Fruit fly (Drosophila melanogaster) whole organism, embryonic: ENCODE results near the gene kat-60L1.

Source experiments
- Ada2b ChIP-seq: fragments of 200-800 bp; sonication (Bioruptor generic); IDR thresholded peaks from 2 replicates; pipeline ENCODE4 v1.3.6; 2022; ENCODE audit warnings: missing biosample characterization, missing genetic modification characterization
- BtbVII ChIP-seq: fragments of 200-800 bp; sonication (Bioruptor generic); optimal IDR thresholded peaks from 3 replicates; lab custom pipeline; 2017; ENCODE audit warnings: missing biosample characterization, mild to moderate bottlenecking, missing genetic modification characterization
- CG1024 ChIP-seq: fragments of 200-800 bp; sonication (Bioruptor generic); IDR thresholded peaks from 2 replicates; pipeline ENCODE4 v1.3.6; 2022; ENCODE audit warnings: missing biosample characterization, missing genetic modification characterization
- CG11456 ChIP-seq: fragments of 200-800 bp; sonication (Bioruptor generic); IDR thresholded peaks from 3 replicates; pipeline ENCODE4 v1.3.6; 2022; ENCODE audit warnings: missing biosample characterization, missing genetic modification characterization
- CG13424 ChIP-seq: fragments of 200-800 bp; sonication (Bioruptor generic); optimal IDR thresholded peaks from 2 replicates; lab custom pipeline; 2019; ENCODE audit warnings: missing biosample characterization, mild to moderate bottlenecking, missing genetic modification characterization, moderate library complexity
- CG14050 ChIP-seq: fragments of 200-800 bp; sonication (Bioruptor generic); IDR thresholded peaks from 3 replicates; pipeline ENCODE4 v1.3.6; 2022; ENCODE audit warnings: missing biosample characterization, missing genetic modification characterization
- CG15269 ChIP-seq: fragments of 200-800 bp; sonication (Bioruptor generic); optimal IDR thresholded peaks from 2 replicates; lab custom pipeline; 2018; ENCODE audit warnings: missing biosample characterization, mild to moderate bottlenecking, missing genetic modification characterization, moderate library complexity
- CG17359 ChIP-seq: fragments of 200-800 bp; sonication (Bioruptor generic); optimal IDR thresholded peaks from 3 replicates; lab custom pipeline; 2018; ENCODE audit warnings: missing biosample characterization, mild to moderate bottlenecking, missing genetic modification characterization, moderate library complexity
- CG18011 ChIP-seq: fragments of 200-800 bp; sonication (Bioruptor generic); optimal IDR thresholded peaks from 2 replicates; lab custom pipeline; 2017; ENCODE audit warnings: missing biosample characterization, missing genetic modification characterization, mild to moderate bottlenecking, moderate library complexity, missing genotype
- CG30020 ChIP-seq: fragments of 200-800 bp; optimal IDR thresholded peaks from 2 replicates; lab custom pipeline; 2019; ENCODE audit warnings: missing biosample characterization, mild to moderate bottlenecking, missing genetic modification characterization, moderate library complexity
- CG32767 ChIP-seq: fragments of 200-800 bp; sonication (Bioruptor generic); IDR thresholded peaks from 2 replicates; pipeline ENCODE4 v1.3.6; 2022; ENCODE audit warnings: missing biosample characterization, missing genetic modification characterization
- CG4360 ChIP-seq: fragments of 200-800 bp; sonication (Bioruptor generic); IDR thresholded peaks from 2 replicates; pipeline ENCODE4 v1.3.6; 2022; ENCODE audit warnings: missing biosample characterization, missing genetic modification characterization
- CG7839 ChIP-seq: fragments of 200-800 bp; sonication (Bioruptor generic); optimal IDR thresholded peaks from 3 replicates; lab custom pipeline; 2018; ENCODE audit warnings: missing biosample characterization, mild to moderate bottlenecking, missing genetic modification characterization, moderate library complexity
- CG8359 ChIP-seq: fragments of 200-800 bp; sonication (Bioruptor generic); optimal IDR thresholded peaks from 2 replicates; lab custom pipeline; 2017; ENCODE audit warnings: missing biosample characterization, mild to moderate bottlenecking, missing genetic modification characterization, borderline replicate concordance
- CG8388 ChIP-seq: fragments of 200-800 bp; sonication (Bioruptor generic); optimal IDR thresholded peaks from 2 replicates; lab custom pipeline; 2019; ENCODE audit warnings: missing biosample characterization, mild to moderate bottlenecking, missing genetic modification characterization, moderate library complexity
- Chrac-16 ChIP-seq: fragments of 200-800 bp; sonication (Bioruptor generic); optimal IDR thresholded peaks from 3 replicates; lab custom pipeline; 2016; ENCODE audit warnings: missing biosample characterization, missing genetic modification characterization
- GATAe ChIP-seq: fragments of 200-800 bp; sonication (Bioruptor generic); conservative IDR thresholded peaks from 2 replicates; pipeline ENCODE4 v1.3.6; 2022; ENCODE audit warnings: missing biosample characterization, missing genetic modification characterization
- Gug ChIP-seq: fragments of 200-800 bp; sonication (Bioruptor generic); IDR thresholded peaks from 4 replicates; pipeline ENCODE4 v1.3.6; 2022; ENCODE audit warnings: missing biosample characterization, missing genetic modification characterization
- Hey ChIP-seq: fragments of 200-800 bp; sonication (Bioruptor generic); optimal IDR thresholded peaks from 3 replicates; lab custom pipeline; 2018; ENCODE audit warnings: missing biosample characterization, mild to moderate bottlenecking, missing genetic modification characterization
- Jarid2 ChIP-seq: fragments of 200-800 bp; sonication (Bioruptor generic); optimal IDR thresholded peaks from 3 replicates; lab custom pipeline; 2017; ENCODE audit warnings: mild to moderate bottlenecking, missing biosample characterization, missing genetic modification reagents, missing genetic modification characterization
- NFAT ChIP-seq: fragments of 200-800 bp; sonication (Bioruptor generic); IDR thresholded peaks from 2 replicates; pipeline ENCODE4 v1.3.6; 2022; ENCODE audit warnings: missing biosample characterization, missing genetic modification characterization
- Nf-YB ChIP-seq: fragments of 200-800 bp; sonication (Bioruptor generic); optimal IDR thresholded peaks from 3 replicates; lab custom pipeline; 2019; ENCODE audit warnings: missing biosample characterization, mild to moderate bottlenecking, missing genetic modification characterization, moderate library complexity
- Scr ChIP-seq: fragments of 200-800 bp; sonication (Bioruptor generic); IDR thresholded peaks from 2 replicates; pipeline ENCODE4 v1.3.6; 2022; ENCODE audit warnings: missing biosample characterization, missing genetic modification characterization; ENCODE audit not compliant: partially characterized antibody
- Taf1 ChIP-seq: fragments of 200-800 bp; sonication (Bioruptor generic); IDR thresholded peaks from 2 replicates; pipeline ENCODE4 v1.3.6; 2022; ENCODE audit warnings: missing biosample characterization, missing genetic modification characterization
- Tbp ChIP-seq: fragments of >200 bp; optimal IDR thresholded peaks from 2 replicates; lab custom pipeline; 2018; ENCODE audit warnings: missing biosample characterization, missing genetic modification characterization
- Usf ChIP-seq: fragments of 200-800 bp; sonication (Bioruptor generic); optimal IDR thresholded peaks from 2 replicates; lab custom pipeline; 2017; ENCODE audit warnings: missing genotype, missing biosample characterization, missing genetic modification characterization
- aop ChIP-seq: fragments of 200-800 bp; sonication (Bioruptor generic); IDR thresholded peaks from 2 replicates; pipeline ENCODE4 v1.3.6; 2022; ENCODE audit warnings: missing biosample characterization, missing genetic modification characterization
- bcd ChIP-seq: fragments of 200-800 bp; sonication (Bioruptor generic); optimal IDR thresholded peaks from 2 replicates; lab custom pipeline; 2017; ENCODE audit warnings: missing biosample characterization, mild to moderate bottlenecking, missing genetic modification characterization
- bowl ChIP-seq: fragments of 200-800 bp; sonication (Bioruptor generic); IDR thresholded peaks from 2 replicates; pipeline ENCODE4 v1.3.6; 2022; ENCODE audit warnings: missing biosample characterization, missing genetic modification characterization
- cato ChIP-seq: fragments of 200-800 bp; sonication (Bioruptor generic); optimal IDR thresholded peaks from 2 replicates; lab custom pipeline; 2016; ENCODE audit warnings: missing biosample characterization, missing genetic modification characterization, borderline replicate concordance
- chn ChIP-seq: fragments of 200-800 bp; sonication (Bioruptor generic); optimal IDR thresholded peaks from 2 replicates; lab custom pipeline; 2016; ENCODE audit warnings: missing biosample characterization, missing genetic modification characterization
- crp ChIP-seq, 2 experiments: fragments of 200-800 bp; sonication (Bioruptor generic); optimal IDR thresholded peaks; 2 replicates in 1 of 2; 3 replicates in 1 of 2; lab custom pipeline; 2017; ENCODE audit warnings: missing biosample characterization in 2 of 2, missing genetic modification characterization in 2 of 2, mild to moderate bottlenecking in 1 of 2, moderate library complexity in 1 of 2
- en ChIP-seq: fragments of 200-800 bp; sonication (Bioruptor generic); optimal IDR thresholded peaks from 2 replicates; lab custom pipeline; 2016; ENCODE audit warnings: missing biosample characterization, missing genetic modification characterization
- fd3F ChIP-seq: fragments of 200-800 bp; sonication (Bioruptor generic); optimal IDR thresholded peaks from 2 replicates; lab custom pipeline; 2018; ENCODE audit warnings: missing biosample characterization, mild to moderate bottlenecking, missing genetic modification characterization, moderate library complexity
- fu2 ChIP-seq: fragments of 200-800 bp; sonication (Bioruptor generic); optimal IDR thresholded peaks from 2 replicates; lab custom pipeline; 2016; ENCODE audit warnings: missing biosample characterization, missing genetic modification characterization
- hbn ChIP-seq: fragments of 200-800 bp; sonication (Bioruptor generic); IDR thresholded peaks from 2 replicates; pipeline ENCODE4 v1.3.6; 2022; ENCODE audit warnings: missing biosample characterization, missing genetic modification characterization; ENCODE audit not compliant: partially characterized antibody
- hth ChIP-seq: fragments of >200 bp; optimal IDR thresholded peaks from 2 replicates; lab custom pipeline; 2017; ENCODE audit warnings: inconsistent platforms
- nom ChIP-seq: fragments of 200-800 bp; sonication (Bioruptor generic); optimal IDR thresholded peaks from 2 replicates; lab custom pipeline; 2017; ENCODE audit warnings: missing biosample characterization, missing genetic modification characterization, mild to moderate bottlenecking, moderate library complexity, missing genetic modification reagents
- odd ChIP-seq: fragments of 200-800 bp; sonication (Bioruptor generic); optimal IDR thresholded peaks from 2 replicates; lab custom pipeline; 2017; ENCODE audit warnings: missing biosample characterization, mild to moderate bottlenecking, missing genetic modification characterization
- onecut ChIP-seq: fragments of 200-800 bp; sonication (Bioruptor generic); IDR thresholded peaks from 2 replicates; pipeline ENCODE4 v1.3.6; 2022; ENCODE audit warnings: missing biosample characterization, missing genetic modification characterization
- pfk ChIP-seq: fragments of 200-800 bp; sonication (Bioruptor generic); optimal IDR thresholded peaks from 2 replicates; lab custom pipeline; 2018; ENCODE audit warnings: missing biosample characterization, mild to moderate bottlenecking, missing genetic modification characterization, moderate library complexity
- scrt ChIP-seq: fragments of 200-800 bp; sonication (Bioruptor generic); optimal IDR thresholded peaks from 2 replicates; lab custom pipeline; 2018; ENCODE audit warnings: missing biosample characterization, mild to moderate bottlenecking, missing genetic modification characterization, moderate library complexity
- so ChIP-seq: fragments of 200-800 bp; sonication (Bioruptor generic); IDR thresholded peaks from 3 replicates; pipeline ENCODE4 v1.3.6; 2022; ENCODE audit warnings: missing biosample characterization, missing genetic modification characterization
- sob ChIP-seq: fragments of 200-800 bp; sonication (Bioruptor generic); IDR thresholded peaks from 2 replicates; pipeline ENCODE4 v1.3.6; 2022; ENCODE audit warnings: missing biosample characterization, missing genetic modification characterization
- sr ChIP-seq: fragments of 200-800 bp; sonication (Bioruptor generic); IDR thresholded peaks from 3 replicates; pipeline ENCODE4 v1.3.6; 2022; ENCODE audit warnings: missing biosample characterization, missing genetic modification characterization
- tin ChIP-seq: fragments of 200-800 bp; sonication (Bioruptor generic); optimal IDR thresholded peaks from 3 replicates; lab custom pipeline; 2016; ENCODE audit warnings: missing biosample characterization, missing genetic modification characterization
- ttk ChIP-seq: fragments of 200-800 bp; sonication (Bioruptor generic); IDR thresholded peaks from 2 replicates; pipeline ENCODE4 v2.1.2; 2022; ENCODE audit warnings: missing biosample characterization, missing genetic modification characterization
- vvl ChIP-seq: fragments of 200-800 bp; sonication (Bioruptor generic); IDR thresholded peaks from 2 replicates; pipeline ENCODE4 v1.3.6; 2022; ENCODE audit warnings: missing biosample characterization, missing genetic modification characterization
- yki ChIP-seq: fragments of >200 bp; optimal IDR thresholded peaks from 3 replicates; lab custom pipeline; 2018

Gene kat-60L1

DNA sequence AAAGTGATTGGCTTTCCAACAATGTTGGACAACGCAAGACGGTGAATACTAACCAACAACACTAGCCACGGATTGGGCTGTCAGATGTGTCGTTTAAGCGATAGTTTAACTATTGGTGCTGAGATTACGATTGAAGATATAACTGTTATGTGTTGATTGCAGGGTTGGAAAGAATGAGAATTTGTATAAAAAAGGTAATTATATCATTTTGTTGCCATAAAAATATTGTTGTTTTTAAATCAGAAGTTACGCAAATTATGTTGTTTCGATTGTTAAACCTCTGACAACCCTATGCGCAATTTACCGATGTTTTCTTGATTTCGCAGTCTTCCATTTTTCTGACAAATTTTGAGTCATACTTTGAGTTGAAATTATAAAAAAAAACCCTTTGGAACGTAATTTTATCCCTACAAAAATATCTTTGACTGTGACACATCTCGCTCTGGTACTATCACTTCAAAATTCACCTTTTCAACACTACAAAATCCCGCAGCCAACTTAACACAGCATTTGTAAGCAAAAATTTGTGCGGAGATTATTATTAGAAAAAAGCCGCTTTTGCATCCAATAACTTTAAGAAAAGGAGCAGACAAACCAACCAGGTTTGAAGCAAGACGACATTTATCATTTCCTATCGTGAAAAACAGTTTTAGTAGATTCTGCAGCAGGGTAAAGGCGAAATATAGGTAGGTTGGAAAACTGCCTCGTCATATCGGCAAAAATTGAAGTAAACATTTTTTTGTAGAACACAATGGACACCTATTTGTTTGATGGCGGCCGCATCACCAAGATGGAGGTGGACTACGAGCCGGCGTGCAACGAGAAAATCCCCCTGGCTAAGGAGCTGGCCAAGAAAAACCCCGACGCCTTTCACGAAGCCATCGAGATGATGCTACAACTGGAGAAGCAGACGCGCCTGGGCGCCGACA lies 7.7 kb downstream of the kat-60L1 start, which contains the start of the genes Hat1 and Rpn5 (continued):
- TF ChIP-seq BtbVII (GFP tag; lab: Kevin White, UChicago), result peak; percentile 60
- TF ChIP-seq pfk (GFP tag; lab: Kevin White, UChicago), result no peak
- TF ChIP-seq chn (GFP tag; lab: Kevin White, UChicago), result peak; percentile 91
- peak; percentile 44 for TF ChIP-seq odd (GFP tag; lab: Kevin White, UChicago)
- TF ChIP-seq Chrac-16, result peak; percentile 80
- peak; percentile 0 for TF ChIP-seq scrt (GFP tag; lab: Kevin White, UChicago)
- no peak for TF ChIP-seq CG4360
- TF ChIP-seq CG11456 (GFP tag; lab: Robert Waterston, UW), result peak; percentile 63; the same call in 2 of the 3 replicates
- no peak for TF ChIP-seq GATAe
- TF ChIP-seq CG13424 (tag; lab: Kevin White, UChicago), result peak; percentile 71
- TF ChIP-seq NFAT (GFP tag; lab: Robert Waterston, UW), result peak; percentile 59; the same call in 1 of the 2 replicates
- TF ChIP-seq vvl (GFP tag; lab: Robert Waterston, UW), result peak; percentile 59; the same call in 1 of the 2 replicates
- no peak for TF ChIP-seq CG32767
- peak; percentile 58; the same call in 1 of the 2 replicates for TF ChIP-seq Taf1 (GFP tag; lab: Robert Waterston, UW)
- TF ChIP-seq fu2, result peak; percentile 93
- TF ChIP-seq so (GFP tag; lab: Robert Waterston, UW), result no peak
- TF ChIP-seq Tbp, result no peak
- no peak for TF ChIP-seq sr (GFP tag; lab: Robert Waterston, UW)
- TF ChIP-seq hth (lab: Kevin White, UChicago), result no peak
- TF ChIP-seq hbn (GFP tag; lab: Robert Waterston, UW), result peak; percentile 71
- no peak for TF ChIP-seq CG1024 (GFP tag; lab: Robert Waterston, UW)
- TF ChIP-seq ttk (GFP tag; lab: Robert Waterston, UW), result peak; percentile 54; the same call in 1 of the 2 replicates
- TF ChIP-seq yki (lab: Kevin White, UChicago), result no peak
- TF ChIP-seq Jarid2 (GFP tag; lab: Kevin White, UChicago), result no peak
- peak; percentile 70 for TF ChIP-seq CG15269 (tag; lab: Kevin White, UChicago)
- TF ChIP-seq onecut (GFP tag; lab: Robert Waterston, UW), result peak; percentile 12; the same call in 1 of the 2 replicates
- TF ChIP-seq Usf (GFP tag; lab: Kevin White, UChicago), result peak; percentile 66
- TF ChIP-seq aop (GFP tag; lab: Robert Waterston, UW), result no peak
- peak; percentile 61; the same call in 3 of the 4 replicates for TF ChIP-seq Gug (GFP tag; lab: Robert Waterston, UW)
- peak; percentile 73 for TF ChIP-seq CG8388 (GFP tag; lab: Kevin White, UChicago)
- TF ChIP-seq Hey, result peak; percentile 21
- peak; percentile 56 for TF ChIP-seq nom
- TF ChIP-seq crp (GFP tag; optimal IDR thresholded peaks at IDR 0.05; lab: Kevin White, UChicago), result peak in 1 of 2 experiments; percentile 51
- TF ChIP-seq CG14050 (GFP tag; lab: Robert Waterston, UW), result no peak; the same call in 2 of the 3 replicates
- TF ChIP-seq bowl (GFP tag; lab: Robert Waterston, UW), result no peak
- peak; percentile 69 for TF ChIP-seq en
- TF ChIP-seq bcd (GFP tag; lab: Kevin White, UChicago), result peak; percentile 82
- peak; percentile 49 for TF ChIP-seq fd3F (GFP tag; lab: Kevin White, UChicago)
- TF ChIP-seq, all 482 proteins: peak for 381

DNA sequence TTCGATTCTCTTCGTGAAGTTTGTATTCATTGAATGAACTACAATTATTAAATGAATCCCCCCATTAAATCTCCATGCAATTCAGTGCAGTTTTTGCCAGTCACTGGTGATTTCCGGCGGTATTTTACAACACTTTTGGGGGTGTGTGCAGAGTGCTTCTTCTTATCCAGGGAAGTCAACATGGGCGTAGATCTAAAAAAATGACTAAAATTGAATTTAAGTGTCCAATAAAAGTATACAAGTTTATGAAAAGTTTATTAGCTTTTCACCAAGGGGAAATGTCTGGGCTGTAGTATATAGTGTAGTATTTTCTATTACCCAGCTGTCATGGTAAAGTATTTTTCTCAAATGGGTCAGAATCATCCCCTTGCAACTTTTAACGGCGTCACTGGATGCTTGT lies 9.9 kb downstream of the kat-60L1 start, which contains the start of gene Hpf1:
Hpf1 (plus strand) TSS at position 383 of the 400 bp plus-strand sequence.
- peak; percentile 85 for TF ChIP-seq CG30020
- TF ChIP-seq hbn (GFP tag; lab: Robert Waterston, UW), result no peak
- TF ChIP-seq Nf-YB (GFP tag; lab: Kevin White, UChicago), result peak; percentile 88
- TF ChIP-seq CG8359 (GFP tag; lab: Kevin White, UChicago), result peak; percentile 90
- TF ChIP-seq cato (GFP tag; lab: Kevin White, UChicago), result peak; percentile 96
- TF ChIP-seq tin (GFP tag; lab: Kevin White, UChicago), result peak; percentile 98
- peak; percentile 97 for TF ChIP-seq Ada2b
- TF ChIP-seq sob (GFP tag; lab: Robert Waterston, UW), result peak; percentile 98
- TF ChIP-seq yki (lab: Kevin White, UChicago), result no peak
- TF ChIP-seq CG18011, result peak; percentile 92
- TF ChIP-seq CG17359 (tag; lab: Kevin White, UChicago), result peak; percentile 98
- TF ChIP-seq Scr (GFP tag; lab: Robert Waterston, UW), result peak; percentile 23; the same call in 1 of the 2 replicates
- TF ChIP-seq CG7839 (tag; lab: Kevin White, UChicago), result peak; percentile 99
